Worm (Caenorhabditis elegans): ENCODE results near the gene atrn-1.
A peak's percentile ranks its signal among the peaks of the same experiment; 100 is the strongest.

Gene atrn-1

DNA sequence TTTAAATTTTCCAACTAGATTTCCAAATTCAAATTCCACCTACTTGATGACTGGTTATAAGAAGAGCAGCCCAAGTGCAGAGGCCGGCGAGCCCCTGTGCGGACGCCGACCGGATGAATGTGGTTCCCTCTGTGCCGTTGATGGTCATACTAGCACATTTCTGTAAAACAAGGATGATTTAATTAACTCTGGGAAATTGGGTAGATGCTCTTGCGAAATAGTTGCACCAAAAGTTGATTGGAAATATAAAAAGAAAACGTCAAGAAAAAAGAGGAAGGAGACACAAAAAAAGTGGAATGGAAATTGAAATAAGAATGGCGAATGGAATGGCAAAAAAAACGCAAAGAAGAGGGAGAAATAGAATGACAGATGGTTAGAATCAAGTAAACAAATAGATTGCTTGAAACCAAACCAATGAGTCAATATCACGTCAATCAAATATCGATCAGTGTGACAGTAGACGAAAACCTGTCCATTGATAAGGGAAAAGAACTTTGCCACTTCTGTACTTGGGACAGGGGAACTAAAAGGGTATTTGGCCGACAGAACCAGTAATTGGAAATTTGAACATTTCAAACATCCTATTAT, 4.6 kb upstream of the atrn-1 start, which contains the start of gene tmem-184:
Gene tmem-184 (minus strand): TSS at position 164 of the 588 bp plus-strand sequence.
- peak in 2 of 6 experiments; percentile 7 to 26 for TF ChIP-seq elt-3 (tag; optimal IDR thresholded peaks at IDR 0.05)
- no peak for TF ChIP-seq nhr-11 (tag; optimal IDR thresholded peaks at IDR 0.05)
- TF ChIP-seq lin-35 (GFP tag; optimal IDR thresholded peaks at IDR 0.05) = peak in 1 of 2 experiments; percentile 39
- no peak for TF ChIP-seq efl-1 (optimal IDR thresholded peaks at IDR 0.05)
- TF ChIP-seq efl-1 (GFP tag; optimal IDR thresholded peaks at IDR 0.05 in 1 of 2) = peak in 1 of 2 experiments; percentile 86
- peak; percentile 64 for TF ChIP-seq nhr-85 (tag)
- no peak for TF ChIP-seq xbp-1 (tag; optimal IDR thresholded peaks at IDR 0.05)
- TF ChIP-seq ceh-88 (GFP tag; IDR thresholded peaks at IDR 0.05) = no peak
- TF ChIP-seq dsc-1 (tag; optimal IDR thresholded peaks at IDR 0.05) = peak; percentile 62
- no peak for TF ChIP-seq sup-37 (GFP tag; optimal IDR thresholded peaks at IDR 0.05)
- no peak for TF ChIP-seq nhr-20 (tag; optimal IDR thresholded peaks at IDR 0.05)
- peak; percentile 9 for TF ChIP-seq elt-2 (tag; optimal IDR thresholded peaks at IDR 0.05)
- TF ChIP-seq nhr-71 (tag; optimal IDR thresholded peaks at IDR 0.05) = peak; percentile 9
- peak; percentile 57 for TF ChIP-seq lin-14 (GFP tag; optimal IDR thresholded peaks at IDR 0.05)
- no peak for TF ChIP-seq C04F5.9 (tag; optimal IDR thresholded peaks at IDR 0.05)

DNA sequence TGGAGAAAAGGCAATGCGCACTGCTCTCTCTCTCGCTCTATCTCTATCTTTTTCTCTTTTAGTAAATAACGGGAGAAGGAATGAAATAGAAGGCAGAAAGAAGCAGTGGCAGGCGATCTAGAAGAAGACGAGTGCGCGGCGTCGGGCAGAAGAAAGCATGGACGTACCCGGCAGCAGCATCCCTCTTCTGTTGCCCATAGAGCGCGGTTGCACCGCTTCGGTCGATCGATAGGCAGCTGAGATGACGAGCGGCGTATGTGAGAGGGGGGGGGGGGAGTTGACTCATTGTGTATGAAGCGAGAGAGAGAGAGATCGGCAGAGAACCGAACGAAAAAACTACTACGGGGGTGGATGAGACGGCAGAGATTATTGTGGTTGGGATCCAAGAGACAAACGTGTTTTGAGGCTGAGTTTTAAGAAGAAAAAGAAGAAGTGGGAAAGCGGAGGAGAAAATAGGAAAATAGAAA, 3.2 kb upstream of the atrn-1 start:
- TF ChIP-seq mab-9 (GFP tag; IDR thresholded peaks at IDR 0.05) = peak; percentile 88
- TF ChIP-seq dsc-1 (tag; optimal IDR thresholded peaks at IDR 0.05) = peak; percentile 87
- TF ChIP-seq C34B4.2 (tag; optimal IDR thresholded peaks at IDR 0.05) = no peak
- TF ChIP-seq pax-3 (tag; optimal IDR thresholded peaks at IDR 0.05) = peak; percentile 87
- peak; percentile 83 for TF ChIP-seq sox-4 (tag; optimal IDR thresholded peaks at IDR 0.05)
- peak; percentile 88 for TF ChIP-seq snpc-4 (tag; optimal IDR thresholded peaks at IDR 0.05)
- TF ChIP-seq aly-2 (tag; optimal IDR thresholded peaks at IDR 0.05) = no peak
- no peak for TF ChIP-seq hlh-17 (GFP tag; optimal IDR thresholded peaks at IDR 0.05; ENCODE audit: borderline replicate concordance)
- peak; percentile 89 for TF ChIP-seq mef-2 (tag; optimal IDR thresholded peaks at IDR 0.05)
- TF ChIP-seq lin-39 (tag; optimal IDR thresholded peaks at IDR 0.05) = no peak
- peak in 4 of 6 experiments; percentile 20 to 79 (median 48) for TF ChIP-seq elt-3 (tag; optimal IDR thresholded peaks at IDR 0.05)
- peak; percentile 44 to 82 for TF ChIP-seq mdl-1 (tag; optimal IDR thresholded peaks at IDR 0.05)
- TF ChIP-seq grh-1 (GFP tag; IDR thresholded peaks at IDR 0.05) = peak; percentile 86
- TF ChIP-seq zip-4 (GFP tag; optimal IDR thresholded peaks at IDR 0.05) = peak; percentile 54
- TF ChIP-seq nhr-71 (tag; optimal IDR thresholded peaks at IDR 0.05) = peak; percentile 97
- TF ChIP-seq zag-1 (tag; optimal IDR thresholded peaks at IDR 0.05) = no peak
- TF ChIP-seq unc-86 (tag; optimal IDR thresholded peaks at IDR 0.05) = peak; percentile 96
- peak; percentile 74 for TF ChIP-seq lin-15B (tag; optimal IDR thresholded peaks at IDR 0.05)
- TF ChIP-seq irx-1 (tag; optimal IDR thresholded peaks at IDR 0.05) = peak; percentile 84
- peak; percentile 71 to 79 for TF ChIP-seq efl-1 (optimal IDR thresholded peaks at IDR 0.05)
- TF ChIP-seq efl-1 (GFP tag; optimal IDR thresholded peaks at IDR 0.05 in 1 of 2) = peak; percentile 53 to 95
- peak; percentile 35 for TF ChIP-seq C04F5.9 (tag; optimal IDR thresholded peaks at IDR 0.05)
- TF ChIP-seq ceh-8 (GFP tag; optimal IDR thresholded peaks at IDR 0.05) = peak; percentile 89
- peak; percentile 54 for TF ChIP-seq F16B12.6 (tag; optimal IDR thresholded peaks at IDR 0.05)
- TF ChIP-seq unc-98 (GFP tag; IDR thresholded peaks at IDR 0.05) = no peak
- TF ChIP-seq Y116A8C.19 (tag; optimal IDR thresholded peaks at IDR 0.05; ENCODE audit: borderline replicate concordance) = no peak
- peak; percentile 94 for TF ChIP-seq swsn-7 (tag; optimal IDR thresholded peaks at IDR 0.05)
- TF ChIP-seq unc-130 (tag; optimal IDR thresholded peaks at IDR 0.05) = peak; percentile 64
- peak; percentile 54 for TF ChIP-seq blmp-1 (tag; optimal IDR thresholded peaks at IDR 0.05)
- TF ChIP-seq nhr-28 (tag; optimal IDR thresholded peaks at IDR 0.05) = no peak
- TF ChIP-seq nhr-237 (tag; optimal IDR thresholded peaks at IDR 0.05) = peak; percentile 81
- no peak for TF ChIP-seq alr-1 (tag; optimal IDR thresholded peaks at IDR 0.05; ENCODE audit: borderline replicate concordance)
- peak; percentile 77 for TF ChIP-seq nhr-77 (tag; optimal IDR thresholded peaks at IDR 0.05)
- peak; percentile 96 for TF ChIP-seq nhr-47 (tag; optimal IDR thresholded peaks at IDR 0.05)
- peak; percentile 71 for TF ChIP-seq lir-3 (tag; optimal IDR thresholded peaks at IDR 0.05; ENCODE audit: poor library complexity)
- TF ChIP-seq hlh-4 (tag; optimal IDR thresholded peaks at IDR 0.05) = no peak
- no peak for TF ChIP-seq unc-30 (tag; optimal IDR thresholded peaks at IDR 0.05)
- peak; percentile 58 for TF ChIP-seq ztf-4 (tag; optimal IDR thresholded peaks at IDR 0.05)
- TF ChIP-seq snu-23 (GFP tag; optimal IDR thresholded peaks at IDR 0.05) = peak; percentile 94
- TF ChIP-seq unc-62 (GFP tag; optimal IDR thresholded peaks at IDR 0.05) = no peak

Data from whole organism, L1 larva.